Fruit fly (Drosophila melanogaster) whole organism, wandering third instar larva: ENCODE results near the gene CG7430.

Source experiments
- Abd-B ChIP-seq: fragments of >200 bp; optimal IDR thresholded peaks from 2 replicates; lab custom pipeline; 2017; ENCODE audit warnings: missing biosample characterization, missing genetic modification characterization
- CG9705 ChIP-seq: fragments of 200-800 bp; sonication (Bioruptor generic); optimal IDR thresholded peaks from 2 replicates; lab custom pipeline; 2018; ENCODE audit warnings: missing biosample characterization, mild to moderate bottlenecking, missing genetic modification characterization
- Hnf4 ChIP-seq: fragments of 200-800 bp; sonication (Bioruptor generic); optimal IDR thresholded peaks from 2 replicates; lab custom pipeline; 2016; ENCODE audit warnings: missing biosample characterization, mild to moderate bottlenecking, missing genetic modification characterization
- Hr78 ChIP-seq: fragments of >200 bp; optimal IDR thresholded peaks from 2 replicates; lab custom pipeline; 2017; ENCODE audit warnings: missing biosample characterization, missing genetic modification characterization
- Jra ChIP-seq: sonication (Bioruptor generic); optimal IDR thresholded peaks from 2 replicates; lab custom pipeline; 2016; ENCODE audit warnings: missing biosample characterization, missing genetic modification characterization
- Mio ChIP-seq: sonication (Bioruptor generic); optimal IDR thresholded peaks from 2 replicates; lab custom pipeline; 2016; ENCODE audit warnings: missing biosample characterization, missing genetic modification characterization
- Myc ChIP-seq: fragments of >200 bp; optimal IDR thresholded peaks from 2 replicates; lab custom pipeline; 2017
- Vsx2 ChIP-seq: fragments of 200-300, 225-300 bp; sonication (Bioruptor generic); optimal IDR thresholded peaks from 2 replicates; lab custom pipeline; 2018; ENCODE audit warnings: missing biosample characterization, missing genetic modification characterization; ENCODE audit not compliant: partially characterized antibody
- brk ChIP-seq: fragments of 200-800 bp; sonication (Bioruptor generic); optimal IDR thresholded peaks from 2 replicates; lab custom pipeline; 2016; ENCODE audit warnings: missing biosample characterization, mild to moderate bottlenecking, missing genetic modification characterization
- dmrt93B ChIP-seq: fragments of 200-800 bp; sonication (Bioruptor generic); optimal IDR thresholded peaks from 2 replicates; lab custom pipeline; 2018; ENCODE audit warnings: missing biosample characterization, mild to moderate bottlenecking, missing genetic modification characterization
- dsf ChIP-seq: sonication (Bioruptor generic); optimal IDR thresholded peaks from 2 replicates; lab custom pipeline; 2016; ENCODE audit warnings: missing biosample characterization, missing genetic modification characterization, borderline replicate concordance
- jim ChIP-seq: fragments of 175-275, 200-325 bp; sonication (Bioruptor generic); optimal IDR thresholded peaks from 2 replicates; lab custom pipeline; 2016; ENCODE audit warnings: missing biosample characterization, mild to moderate bottlenecking, missing genetic modification characterization
- pan ChIP-seq: fragments of >200 bp; optimal IDR thresholded peaks from 2 replicates; lab custom pipeline; 2017

DNA sequence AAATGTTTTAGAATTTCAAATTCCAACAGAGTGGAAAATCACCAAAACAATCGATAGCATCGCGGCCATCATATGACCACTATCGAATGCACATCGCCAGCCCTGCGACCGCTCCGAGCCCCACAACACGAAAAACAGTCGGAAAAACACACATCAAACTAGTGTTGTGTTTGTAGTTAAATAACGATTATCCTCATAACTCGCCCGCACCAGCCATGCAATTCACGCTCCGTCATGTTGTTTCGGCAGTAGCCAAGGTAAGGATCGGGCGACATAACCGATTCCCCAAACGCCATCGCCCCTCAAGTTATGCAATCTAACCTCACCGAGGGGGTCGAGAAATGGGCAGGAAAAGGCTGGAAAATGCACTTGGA, 253 bp downstream of the CG7430 start:
- TF ChIP-seq Abd-B (no peak), CG9705 (GFP tag; lab: Kevin White, UChicago) (no peak), Myc (lab: Kevin White, UChicago) (no peak), brk (GFP tag; lab: Kevin White, UChicago) (no peak), Jra (GFP tag; lab: Kevin White, UChicago) (no peak), Vsx2 (GFP tag; lab: Kevin White, UChicago) (no peak), dmrt93B (GFP tag; lab: Kevin White, UChicago) (no peak), jim (GFP tag; lab: Kevin White, UChicago) (no peak), pan (lab: Kevin White, UChicago) (no peak), Hnf4 (no peak), Mio (GFP tag; lab: Kevin White, UChicago) (no peak), dsf (GFP tag; lab: Kevin White, UChicago) (no peak), Hr78 (no peak)
